Worm (Caenorhabditis elegans): ENCODE data around the gene pax-1.

Gene pax-1

DNA sequence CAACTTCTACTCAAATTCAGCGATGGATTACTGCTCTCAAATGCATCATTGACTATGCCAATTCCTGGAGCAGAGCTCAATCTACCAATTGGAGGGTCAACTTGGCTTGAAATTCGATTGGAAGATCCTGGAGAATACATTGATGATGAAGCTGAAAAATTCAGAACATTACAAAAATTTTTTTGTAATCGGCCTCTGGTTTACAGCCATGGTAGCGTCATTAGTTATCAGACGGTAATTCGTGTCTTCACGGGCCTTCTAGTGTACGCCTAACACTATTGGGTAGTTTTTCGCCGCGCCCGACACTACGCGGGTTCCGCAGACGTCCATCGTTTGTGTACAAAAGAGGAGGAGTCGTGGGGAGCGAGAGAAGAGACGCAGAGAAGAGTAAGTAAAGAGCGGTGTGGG, 4.0 kb downstream of the pax-1 start (continued):
- no peak for TF ChIP-seq egl-18 (GFP tag; IDR thresholded peaks at IDR 0.05)
- TF ChIP-seq cebp-1 (GFP tag; IDR thresholded peaks at IDR 0.05) = 0 out of 2 replicates have a peak, but pooled peaks have one; percentile 20
- no peak for TF ChIP-seq cebp-1 (tag; optimal IDR thresholded peaks at IDR 0.05)
- TF ChIP-seq tbp1 (GFP tag; optimal IDR thresholded peaks at IDR 0.05) = peak; percentile 84
- peak; percentile 52 for TF ChIP-seq die-1 (tag; optimal IDR thresholded peaks at IDR 0.05)
- peak; percentile 19 to 22 for TF ChIP-seq let-607 (tag; optimal IDR thresholded peaks at IDR 0.05)
- TF ChIP-seq aptf-3 (GFP tag; IDR thresholded peaks at IDR 0.05) = no peak
- TF ChIP-seq gei-17 (GFP tag; optimal IDR thresholded peaks at IDR 0.05) = peak; percentile 55
- peak; percentile 75 for TF ChIP-seq zfh-2 (GFP tag; conservative IDR thresholded peaks at IDR 0.05)
- peak; percentile 8 for TF ChIP-seq F10E7.11 (tag; optimal IDR thresholded peaks at IDR 0.05)
- TF ChIP-seq F57A8.1 (GFP tag; optimal IDR thresholded peaks at IDR 0.05) = no peak
- TF ChIP-seq tbx-9 (tag; optimal IDR thresholded peaks at IDR 0.05; ENCODE audit: borderline replicate concordance) = no peak
- TF ChIP-seq lir-1 (GFP tag; conservative IDR thresholded peaks at IDR 0.05) = peak; percentile 70; the same call in 1 of the 2 replicates
- no peak for TF ChIP-seq ccch-3 (GFP tag; optimal IDR thresholded peaks at IDR 0.05)
- peak; percentile 77 for TF ChIP-seq attf-3 (GFP tag; conservative IDR thresholded peaks at IDR 0.05)
- no peak for TF ChIP-seq bed-1 (GFP tag; IDR thresholded peaks at IDR 0.05)
- TF ChIP-seq akir-1 (GFP tag; optimal IDR thresholded peaks at IDR 0.05) = peak; percentile 49
- TF ChIP-seq him-1 (tag; optimal IDR thresholded peaks at IDR 0.05) = peak; percentile 99
- no peak for TF ChIP-seq pha-4 (tag; optimal IDR thresholded peaks at IDR 0.05)
- TF ChIP-seq F33H1.4 (GFP tag; IDR thresholded peaks at IDR 0.05) = peak; percentile 71
- TF ChIP-seq hsf-1 (GFP tag; IDR thresholded peaks at IDR 0.05) = peak; percentile 92
- TF ChIP-seq sdz-38 (tag; optimal IDR thresholded peaks at IDR 0.05) = no peak
- TF ChIP-seq Y56A3A.18 (GFP tag; IDR thresholded peaks at IDR 0.05) = peak; percentile 94
- TF ChIP-seq madf-6 (GFP tag; IDR thresholded peaks at IDR 0.05) = peak; percentile 91
- peak; percentile 84 for TF ChIP-seq mcd-1 (GFP tag; IDR thresholded peaks at IDR 0.05)
- TF ChIP-seq ceh-27 (GFP tag; optimal IDR thresholded peaks at IDR 0.05) = peak; percentile 66
- peak; percentile 98 for TF ChIP-seq D2030.7 (GFP tag; IDR thresholded peaks at IDR 0.05)
- TF ChIP-seq ztf-25 (GFP tag; IDR thresholded peaks at IDR 0.05) = peak; percentile 73; the same call in 1 of the 2 replicates
- TF ChIP-seq bed-2 (GFP tag; IDR thresholded peaks at IDR 0.05) = peak; percentile 41; the same call in 1 of the 2 replicates
- peak; percentile 86 for TF ChIP-seq Y95B8A.8 (GFP tag; IDR thresholded peaks at IDR 0.05)

DNA sequence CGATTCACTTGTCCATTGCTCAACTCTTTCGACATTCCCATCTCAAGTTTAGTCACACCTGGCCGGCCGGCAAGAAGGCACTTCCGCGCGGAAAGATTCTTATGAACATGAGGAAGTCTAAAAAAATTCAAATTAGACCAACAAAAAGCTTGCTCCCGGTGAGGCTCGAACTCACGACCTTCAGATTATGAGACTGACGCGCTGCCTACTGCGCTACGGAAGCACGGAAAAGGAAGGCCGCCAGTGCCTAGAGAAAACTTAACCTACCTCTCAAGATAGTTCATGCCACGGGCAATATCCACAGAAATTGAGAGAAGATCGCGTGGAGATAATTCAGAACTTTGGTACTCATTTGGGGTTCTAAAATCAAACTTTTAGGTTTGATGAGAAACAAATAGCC, 5.3 kb downstream of the pax-1 start:
- peak; percentile 33 for TF ChIP-seq zim-3 (tag; optimal IDR thresholded peaks at IDR 0.05)
- TF ChIP-seq ztf-25 (GFP tag; IDR thresholded peaks at IDR 0.05) = 0 out of 2 replicates have a peak, but pooled peaks have one; percentile 46
- TF ChIP-seq attf-6 (GFP tag; IDR thresholded peaks at IDR 0.05) = peak; percentile 59; the same call in 1 of the 2 replicates
- peak; percentile 65 for TF ChIP-seq nhr-90 (tag; optimal IDR thresholded peaks at IDR 0.05)
- TF ChIP-seq lin-26 (GFP tag; IDR thresholded peaks at IDR 0.05) = peak; percentile 74
- TF ChIP-seq tbp1 (GFP tag; optimal IDR thresholded peaks at IDR 0.05) = peak; percentile 91
- no peak for TF ChIP-seq let-607 (tag; optimal IDR thresholded peaks at IDR 0.05)
- no peak for TF ChIP-seq B0336.3 (GFP tag; IDR thresholded peaks at IDR 0.05)
- TF ChIP-seq ekl-4 (GFP tag; IDR thresholded peaks at IDR 0.05) = no peak
- peak; percentile 77 for TF ChIP-seq pbrm-1 (GFP tag; IDR thresholded peaks at IDR 0.05)
- peak; percentile 26 for TF ChIP-seq ztf-18 (tag; optimal IDR thresholded peaks at IDR 0.05)
- TF ChIP-seq him-1 (tag; optimal IDR thresholded peaks at IDR 0.05) = peak; percentile 78
- 0 out of 2 replicates have a peak, but pooled peaks have one; percentile 41 for TF ChIP-seq ceh-40 (GFP tag; IDR thresholded peaks at IDR 0.05)
- no peak for TF ChIP-seq ccch-3 (GFP tag; optimal IDR thresholded peaks at IDR 0.05)
- peak; percentile 56 for TF ChIP-seq die-1 (tag; optimal IDR thresholded peaks at IDR 0.05)
- 0 out of 2 replicates have a peak, but pooled peaks have one; percentile 25 for TF ChIP-seq mcd-1 (GFP tag; IDR thresholded peaks at IDR 0.05)
- TF ChIP-seq mes-4 (tag; optimal IDR thresholded peaks at IDR 0.05) = peak; percentile 23
- TF ChIP-seq hmg-1.2 (GFP tag; IDR thresholded peaks at IDR 0.05) = peak; percentile 50; the same call in 1 of the 2 replicates
- TF ChIP-seq ceh-100 (GFP tag; IDR thresholded peaks at IDR 0.05) = peak; percentile 12; the same call in 1 of the 2 replicates
- TF ChIP-seq hrde-1 (tag; optimal IDR thresholded peaks at IDR 0.05; ENCODE audit: borderline replicate concordance) = no peak
- no peak for TF ChIP-seq fkh-3 (tag; optimal IDR thresholded peaks at IDR 0.05)
- TF ChIP-seq B0261.1 (tag; optimal IDR thresholded peaks at IDR 0.05) = peak; percentile 69
- peak; percentile 59 for TF ChIP-seq rpc-1 (optimal IDR thresholded peaks at IDR 0.05)
- TF ChIP-seq rpc-1 (tag; optimal IDR thresholded peaks at IDR 0.05) = peak; percentile 79
- peak; percentile 65 for TF ChIP-seq ZK185.1 (tag; optimal IDR thresholded peaks at IDR 0.05; ENCODE audit: poor library complexity, severe bottlenecking)
- peak; percentile 53; the same call in 1 of the 2 replicates for TF ChIP-seq madf-6 (GFP tag; IDR thresholded peaks at IDR 0.05)
